Worm (Caenorhabditis elegans): ENCODE measurements around the gene T03F7.5.

ce11 chrV:11290888-11291287 lies 7.6 kb downstream of the T03F7.5 start, which contains the start of gene C03E10.1:
- no peak for TF ChIP-seq elt-1 (tag; optimal IDR thresholded peaks at IDR 0.05; ENCODE audit: borderline replicate concordance, insufficient read depth)
- no peak for TF ChIP-seq hlh-1 (tag; optimal IDR thresholded peaks at IDR 0.05)
- TF ChIP-seq unc-62 (GFP tag; optimal IDR thresholded peaks at IDR 0.05): no peak
- TF ChIP-seq ham-2 (GFP tag; optimal IDR thresholded peaks at IDR 0.05): no peak
- no peak for TF ChIP-seq pha-4 (tag; optimal IDR thresholded peaks at IDR 0.05)
- no peak for TF ChIP-seq drap-1 (GFP tag; optimal IDR thresholded peaks at IDR 0.05)
